Worm (Caenorhabditis elegans) whole organism, L4 larva: Measurements from ENCODE around the gene F46G11.6.

Experiments used
- D1046.2 ChIP-seq: fragments of 200-800 bp; sonication (Bioruptor generic); IDR thresholded peaks from 2 replicates; pipeline ENCODE4 v1.3.6; 2022; ENCODE audit warnings: missing genetic modification characterization, missing compliant biosample characterization
- F37D6.2 ChIP-seq: sonication (generic microtip); optimal IDR thresholded peaks from 2 replicates; lab custom pipeline; 2016; ENCODE audit warnings: mild to moderate bottlenecking, missing genetic modification characterization, missing compliant biosample characterization
- ZK337.2 ChIP-seq: fragments of 200-800 bp; sonication (Bioruptor generic); IDR thresholded peaks from 2 replicates; pipeline ENCODE4 v1.3.6; 2022; ENCODE audit warnings: missing genetic modification reagents, missing genetic modification characterization, missing compliant biosample characterization
- aha-1 ChIP-seq: fragments of 150-350 bp; peaks from one replicate; lab custom pipeline; 2014; ENCODE audit warnings: missing biosample characterization, missing genetic modification characterization
- aly-2 ChIP-seq: sonication (generic microtip); optimal IDR thresholded peaks from 2 replicates; lab custom pipeline; 2018; ENCODE audit warnings: missing biosample characterization, missing genetic modification characterization
- arid-1 ChIP-seq: fragments of 200-800 bp; sonication (Bioruptor generic); conservative IDR thresholded peaks from 2 replicates; pipeline ENCODE4 v1.3.6; 2022; ENCODE audit warnings: missing genetic modification reagents, missing genetic modification characterization, missing compliant biosample characterization
- ceh-20 ChIP-seq: fragments of 200-800 bp; sonication (Bioruptor generic); IDR thresholded peaks from 2 replicates; pipeline ENCODE4 v1.3.6; 2022; ENCODE audit warnings: missing genetic modification reagents, missing genetic modification characterization, missing compliant biosample characterization
- cey-2 ChIP-seq: sonication (generic microtip); optimal IDR thresholded peaks from 3 replicates; lab custom pipeline; 2017; ENCODE audit warnings: missing genetic modification characterization, mild to moderate bottlenecking, missing compliant biosample characterization, antibody characterized with exemption, borderline replicate concordance; ENCODE audit not compliant: insufficient read depth
- daf-16 ChIP-seq, 3 experiments: sonication (generic microtip); optimal IDR thresholded peaks; 2 replicates each; lab custom pipeline; 2016 to 2017; ENCODE audit warnings: missing genetic modification characterization in 3 of 3, missing genetic modification reagents in 3 of 3, mild to moderate bottlenecking in 2 of 3, missing compliant biosample characterization in 2 of 3, missing biosample characterization in 1 of 3, moderate library complexity in 1 of 3
- daf-8 ChIP-seq: fragments of 200-800 bp; sonication (Bioruptor generic); IDR thresholded peaks from 2 replicates; pipeline ENCODE4 v1.3.6; 2022; ENCODE audit warnings: missing genetic modification characterization, missing compliant biosample characterization
- dmd-8 ChIP-seq: fragments of 200-800 bp; sonication (Bioruptor generic); IDR thresholded peaks from 2 replicates; pipeline ENCODE4 v1.3.6; 2022; ENCODE audit warnings: missing genetic modification characterization, missing compliant biosample characterization
- dpl-1 ChIP-seq: fragments of 150-350 bp; optimal IDR thresholded peaks from 2 replicates; lab custom pipeline; 2014; ENCODE audit warnings: missing biosample characterization, missing genetic modification reagents, missing genetic modification characterization
- dve-1 ChIP-seq: sonication (generic microtip); optimal IDR thresholded peaks from 2 replicates; lab custom pipeline; 2017; ENCODE audit warnings: antibody characterized with exemption, mild to moderate bottlenecking, missing genetic modification characterization, missing compliant biosample characterization; ENCODE audit not compliant: insufficient read depth
- fkh-10 ChIP-seq: fragments of 150-350 bp; optimal IDR thresholded peaks from 2 replicates; lab custom pipeline; 2014; ENCODE audit warnings: missing biosample characterization, missing genetic modification reagents, missing genetic modification characterization
- hif-1 ChIP-seq, 2 experiments: sonication (generic microtip); optimal IDR thresholded peaks; 2 replicates each; lab custom pipeline; 2016 to 2017; ENCODE audit warnings: missing compliant biosample characterization in 2 of 2, missing genetic modification characterization in 2 of 2, missing genetic modification reagents in 2 of 2, missing genotype in 2 of 2, mild to moderate bottlenecking in 1 of 2
- hlh-11 ChIP-seq: fragments of 200-800 bp; sonication (Bioruptor generic); optimal IDR thresholded peaks from 2 replicates; lab custom pipeline; 2018; ENCODE audit warnings: mild to moderate bottlenecking, missing genetic modification characterization, missing compliant biosample characterization
- hlh-30 ChIP-seq: sonication (generic microtip); optimal IDR thresholded peaks from 2 replicates; lab custom pipeline; 2017; ENCODE audit warnings: antibody characterized with exemption, mild to moderate bottlenecking, missing genetic modification characterization, missing compliant biosample characterization; ENCODE audit not compliant: insufficient read depth
- lin-39 ChIP-seq: fragments of 150-350 bp; optimal IDR thresholded peaks from 2 replicates; lab custom pipeline; 2014; ENCODE audit warnings: missing biosample characterization, missing genetic modification reagents, missing genetic modification characterization
- lir-3 ChIP-seq: sonication (generic microtip); optimal IDR thresholded peaks from 2 replicates; lab custom pipeline; 2016; ENCODE audit warnings: mild to moderate bottlenecking, missing genetic modification characterization, missing compliant biosample characterization
- lsy-2 ChIP-seq, 2 experiments: fragments of 150-350 bp in 1 of 2; sonication (generic microtip) in 1 of 2; optimal IDR thresholded peaks; 2 replicates each; lab custom pipeline; 2014 to 2017; ENCODE audit warnings: missing biosample characterization in 2 of 2, missing genetic modification characterization in 2 of 2
- mdl-1 ChIP-seq, 2 experiments: fragments of 150-350 bp in 1 of 2; sonication (generic microtip) in 1 of 2; optimal IDR thresholded peaks; 2 replicates each; lab custom pipeline; 2014 to 2017; ENCODE audit warnings: missing biosample characterization in 2 of 2, missing genetic modification characterization in 2 of 2
- mep-1 ChIP-seq: fragments of 150-350 bp; sonication (generic microtip); optimal IDR thresholded peaks from 3 replicates; lab custom pipeline; 2014; ENCODE audit warnings: missing biosample characterization, missing genetic modification characterization
- mes-2 ChIP-seq: sonication (generic microtip); optimal IDR thresholded peaks from 2 replicates; lab custom pipeline; 2016; ENCODE audit warnings: missing genotype, mild to moderate bottlenecking, missing genetic modification characterization, missing compliant biosample characterization; ENCODE audit not compliant: poor library complexity, severe bottlenecking
- mxl-3 ChIP-seq: fragments of 200-800 bp; sonication (Bioruptor generic); optimal IDR thresholded peaks from 2 replicates; lab custom pipeline; 2018; ENCODE audit warnings: mild to moderate bottlenecking, missing genetic modification characterization, missing compliant biosample characterization
- nhr-10 ChIP-seq: fragments of 150-350 bp; optimal IDR thresholded peaks from 2 replicates; lab custom pipeline; 2014; ENCODE audit warnings: missing biosample characterization, missing genetic modification characterization
- nhr-11 ChIP-seq: fragments of 150-350 bp; optimal IDR thresholded peaks from 2 replicates; lab custom pipeline; 2014; ENCODE audit warnings: missing biosample characterization, missing genetic modification characterization
- nhr-25 ChIP-seq: sonication (generic microtip); optimal IDR thresholded peaks from 2 replicates; lab custom pipeline; 2017; ENCODE audit warnings: missing genetic modification characterization, mild to moderate bottlenecking, missing compliant biosample characterization, antibody characterized with exemption, moderate library complexity, borderline replicate concordance; ENCODE audit not compliant: insufficient read depth
- nhr-41 ChIP-seq: fragments of 200-800 bp; sonication (Bioruptor generic); IDR thresholded peaks from 2 replicates; pipeline ENCODE4 v1.3.6; 2022; ENCODE audit warnings: missing genetic modification reagents, missing genetic modification characterization, missing compliant biosample characterization
- nhr-42 ChIP-seq: fragments of 200-800 bp; sonication (Bioruptor generic); IDR thresholded peaks from 2 replicates; pipeline ENCODE4 v1.3.6; 2022; ENCODE audit warnings: missing genetic modification characterization, missing compliant biosample characterization
- nhr-6 ChIP-seq: fragments of 150-350 bp; optimal IDR thresholded peaks from 2 replicates; lab custom pipeline; 2014; ENCODE audit warnings: missing biosample characterization, missing genetic modification characterization
- nhr-77 ChIP-seq: fragments of 150-350 bp; optimal IDR thresholded peaks from 2 replicates; lab custom pipeline; 2014; ENCODE audit warnings: missing biosample characterization, missing genetic modification characterization
- pha-4 ChIP-seq, 2 experiments: fragments of 150-350 bp in 1 of 2; fragments of 200-800 bp in 1 of 2; sonication (Bioruptor generic) in 1 of 2; IDR thresholded peaks in 1 of 2; optimal IDR thresholded peaks in 1 of 2; 2 replicates each; pipeline versions ENCODE4 v1.3.6 to Lab custom; 2014 to 2022; ENCODE audit warnings: missing genetic modification characterization in 2 of 2, missing genetic modification reagents in 2 of 2, missing biosample characterization in 1 of 2, missing compliant biosample characterization in 1 of 2
- pqm-1 ChIP-seq: sonication (generic microtip); optimal IDR thresholded peaks from 2 replicates; lab custom pipeline; 2017; ENCODE audit warnings: missing biosample characterization, missing genetic modification characterization
- rbr-2 ChIP-seq: sonication (generic microtip); optimal IDR thresholded peaks from 2 replicates; lab custom pipeline; 2016; ENCODE audit warnings: missing genotype, missing genetic modification characterization, missing compliant biosample characterization
- sdz-12 ChIP-seq: fragments of 200-800 bp; sonication (Bioruptor generic); optimal IDR thresholded peaks from 2 replicates; lab custom pipeline; 2018; ENCODE audit warnings: mild to moderate bottlenecking, missing genetic modification characterization, missing compliant biosample characterization
- set-16 ChIP-seq: fragments of 200-800 bp; sonication (Bioruptor generic); IDR thresholded peaks from 2 replicates; pipeline ENCODE4 v1.3.6; 2022; ENCODE audit warnings: missing genetic modification reagents, missing genetic modification characterization, missing compliant biosample characterization
- snpc-1.2 ChIP-seq: fragments of 200-800 bp; sonication (Bioruptor generic); IDR thresholded peaks from 2 replicates; pipeline ENCODE4 v1.3.6; 2022; ENCODE audit warnings: missing genetic modification reagents, missing genetic modification characterization, missing compliant biosample characterization
- snpc-4 ChIP-seq: fragments of 150-350 bp; optimal IDR thresholded peaks from 2 replicates; lab custom pipeline; 2014; ENCODE audit warnings: missing biosample characterization, missing genetic modification characterization
- spr-1 ChIP-seq: sonication (generic microtip); optimal IDR thresholded peaks from 2 replicates; lab custom pipeline; 2016; ENCODE audit warnings: mild to moderate bottlenecking, missing genetic modification characterization, missing compliant biosample characterization
- tag-97 ChIP-seq: fragments of 200-800 bp; sonication (Bioruptor generic); IDR thresholded peaks from 2 replicates; pipeline ENCODE4 v1.3.6; 2022; ENCODE audit warnings: missing genetic modification characterization, missing compliant biosample characterization
- unc-62 ChIP-seq, 3 experiments: fragments of 150-350 bp in 1 of 3; sonication (generic microtip); optimal IDR thresholded peaks in 2 of 3; peaks in 1 of 3; 1 replicate in 1 of 3; 2 replicates in 2 of 3; lab custom pipeline; 2014 to 2017; ENCODE audit warnings: missing biosample characterization in 3 of 3, missing genetic modification characterization in 3 of 3, missing genetic modification reagents in 3 of 3, missing genotype in 1 of 3
- zfp-2 ChIP-seq: sonication (generic microtip); optimal IDR thresholded peaks from 2 replicates; lab custom pipeline; 2016; ENCODE audit warnings: mild to moderate bottlenecking, missing genetic modification characterization, missing compliant biosample characterization
- ztf-11 ChIP-seq: fragments of 150-350 bp; optimal IDR thresholded peaks from 2 replicates; lab custom pipeline; 2014; ENCODE audit warnings: missing biosample characterization, missing genetic modification characterization

Gene F46G11.6

ce11 chrX:5772538-5773154 is 13.6 kb upstream of the F46G11.6 start:
- TF ChIP-seq lsy-2 (tag; optimal IDR thresholded peaks at IDR 0.05; lab: Kevin White, UChicago) (no peak), pha-4 (GFP tag; IDR thresholded peaks at IDR 0.05; lab: Robert Waterston, UW) (peak; percentile 49; the same call in 1 of the 2 replicates), pha-4 (tag; optimal IDR thresholded peaks at IDR 0.05; lab: Kevin White, UChicago) (no peak), aha-1 (tag; lab: Kevin White, UChicago) (peak; percentile 61), lir-3 (tag; lab: Kevin White, UChicago) (no peak), sdz-12 (GFP tag; lab: Kevin White, UChicago) (no peak)

ce11 chrX:5773471-5773870 is 12.8 kb upstream of the F46G11.6 start, which contains the start of gene sym-3:
Gene sym-3 (plus strand): TSS chrX:5773771.
- TF ChIP-seq ZK337.2 (GFP tag; lab: Robert Waterston, UW) (no peak), unc-62 (GFP tag; optimal IDR thresholded peaks at IDR 0.05 in 1 of 2; lab: Kevin White, UChicago) (no peak), unc-62 (tag; optimal IDR thresholded peaks at IDR 0.05; lab: Kevin White, UChicago) (no peak), F37D6.2 (tag; lab: Kevin White, UChicago) (no peak), mdl-1 (tag; optimal IDR thresholded peaks at IDR 0.05; lab: Kevin White, UChicago) (no peak), snpc-4 (no peak), ceh-20 (no peak), nhr-42 (GFP tag; lab: Robert Waterston, UW) (no peak), aha-1 (tag; lab: Kevin White, UChicago) (peak; percentile 63)

ce11 chrX:5775804-5776252 is 10.5 kb upstream of the F46G11.6 start:
- TF ChIP-seq spr-1 (no peak), mxl-3 (GFP tag; lab: Kevin White, UChicago) (peak; percentile 80), snpc-1.2 (no peak), daf-16 (GFP tag; optimal IDR thresholded peaks at IDR 0.05; lab: Kevin White, UChicago) (peak in 1 of 2 experiments; percentile 52), daf-16 (tag; optimal IDR thresholded peaks at IDR 0.05; lab: Kevin White, UChicago) (peak; percentile 68), hif-1 (tag; optimal IDR thresholded peaks at IDR 0.05; lab: Kevin White, UChicago) (peak in 1 of 2 experiments; percentile 29), mep-1 (tag; lab: Kevin White, UChicago) (peak; percentile 83), hlh-30 (tag; lab: Kevin White, UChicago) (peak; percentile 61), nhr-10 (no peak), tag-97 (GFP tag; lab: Robert Waterston, UW) (no peak), rbr-2 (tag; lab: Kevin White, UChicago) (peak; percentile 71), nhr-6 (tag; lab: Kevin White, UChicago) (peak; percentile 69), pqm-1 (tag; lab: Kevin White, UChicago) (peak; percentile 21), fkh-10 (GFP tag; lab: Kevin White, UChicago) (peak; percentile 54), nhr-11 (peak; percentile 62), nhr-77 (tag; lab: Kevin White, UChicago) (peak; percentile 76), cey-2 (no peak), ztf-11 (tag; lab: Kevin White, UChicago) (no peak), zfp-2 (tag; lab: Kevin White, UChicago) (no peak), nhr-41 (GFP tag; lab: Robert Waterston, UW) (no peak), dmd-8 (GFP tag; lab: Robert Waterston, UW) (no peak), mes-2 (tag; lab: Kevin White, UChicago) (no peak), mdl-1 (tag; optimal IDR thresholded peaks at IDR 0.05; lab: Kevin White, UChicago) (peak in 1 of 2 experiments; percentile 71), D1046.2 (GFP tag; lab: Robert Waterston, UW) (no peak), arid-1 (GFP tag; lab: Robert Waterston, UW) (0 out of 2 replicates have a peak, but pooled peaks have one; percentile 16), unc-62 (GFP tag; optimal IDR thresholded peaks at IDR 0.05 in 1 of 2; lab: Kevin White, UChicago) (peak in 1 of 2 experiments; percentile 93), unc-62 (tag; optimal IDR thresholded peaks at IDR 0.05; lab: Kevin White, UChicago) (no peak), lin-39 (tag; lab: Kevin White, UChicago) (no peak), daf-8 (GFP tag; lab: Robert Waterston, UW) (no peak), hlh-11 (peak; percentile 80), set-16 (no peak; the same call in 1 of the 2 replicates), lsy-2 (tag; optimal IDR thresholded peaks at IDR 0.05; lab: Kevin White, UChicago) (peak in 1 of 2 experiments; percentile 85), nhr-25 (tag; lab: Kevin White, UChicago) (no peak), aly-2 (no peak), dpl-1 (peak; percentile 71), dve-1 (tag; lab: Kevin White, UChicago) (peak; percentile 63)
